Fruit fly (Drosophila melanogaster): Measurements from ENCODE around the gene cl.

Gene cl

DNA sequence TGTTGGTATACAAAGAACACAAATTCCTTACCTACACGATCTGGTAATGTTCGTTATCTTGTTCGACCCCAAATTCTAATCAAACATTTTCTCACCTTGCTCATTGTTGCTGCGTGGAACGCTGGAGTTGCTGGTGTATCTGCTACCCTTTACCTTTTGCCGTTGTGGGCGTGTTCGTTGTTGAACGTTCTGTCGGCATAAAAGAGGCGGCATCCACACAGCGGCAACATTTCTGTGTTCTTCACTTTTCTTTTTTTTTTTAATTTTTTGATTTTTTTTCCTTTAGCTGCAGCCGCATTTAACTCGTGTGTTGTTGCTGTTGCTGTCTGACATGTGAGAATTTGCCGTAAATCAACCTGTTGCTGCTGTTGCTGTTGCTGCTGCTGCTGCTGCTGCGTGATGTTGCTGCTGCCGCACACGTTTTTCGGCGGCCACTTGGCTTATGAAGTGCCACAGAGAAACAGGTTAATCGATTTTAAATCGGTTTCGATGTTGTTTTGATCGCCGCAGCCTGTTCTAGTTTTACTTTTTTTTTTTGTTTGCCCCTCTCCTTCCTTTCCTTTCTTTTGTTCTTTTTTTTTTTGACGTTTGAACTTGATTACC, 30.1 kb upstream of the cl start (continued):
- TF ChIP-seq topi (GFP tag; optimal IDR thresholded peaks at IDR 0.05) (no peak), CG4318 (GFP tag; optimal IDR thresholded peaks at IDR 0.05) (no peak), CG31627 (GFP tag; optimal IDR thresholded peaks at IDR 0.05) (no peak), CG6792 (GFP tag; optimal IDR thresholded peaks at IDR 0.05) (no peak), CG3032 (tag; optimal IDR thresholded peaks at IDR 0.05) (no peak), spab (GFP tag; optimal IDR thresholded peaks at IDR 0.05) (peak; percentile 16), dac (GFP tag; optimal IDR thresholded peaks at IDR 0.05) (no peak), CG9139 (GFP tag; optimal IDR thresholded peaks at IDR 0.05) (peak; percentile 29), Met (GFP tag; optimal IDR thresholded peaks at IDR 0.05) (no peak), pdm3 (GFP tag; optimal IDR thresholded peaks at IDR 0.05) (no peak), vri (GFP tag; optimal IDR thresholded peaks at IDR 0.05) (no peak), acj6 (GFP tag; optimal IDR thresholded peaks at IDR 0.05) (no peak), CG11762 (GFP tag; optimal IDR thresholded peaks at IDR 0.05; ENCODE audit: insufficient read depth) (no peak), CG7368 (GFP tag; optimal IDR thresholded peaks at IDR 0.05) (no peak), Gug (GFP tag; IDR thresholded peaks at IDR 0.05) (no peak), CG11902 (GFP tag; optimal IDR thresholded peaks at IDR 0.05) (no peak), salr (GFP tag; optimal IDR thresholded peaks at IDR 0.05) (no peak), CG11294 (GFP tag; IDR thresholded peaks at IDR 0.05) (no peak), CG6163 (GFP tag; IDR thresholded peaks at IDR 0.05) (peak; percentile 40; the same call in 1 of the 3 replicates), Hr39 (GFP tag; optimal IDR thresholded peaks at IDR 0.05) (no peak), Ets96B (tag; optimal IDR thresholded peaks at IDR 0.05) (no peak), CG34406 (GFP tag; optimal IDR thresholded peaks at IDR 0.05) (no peak)

DNA sequence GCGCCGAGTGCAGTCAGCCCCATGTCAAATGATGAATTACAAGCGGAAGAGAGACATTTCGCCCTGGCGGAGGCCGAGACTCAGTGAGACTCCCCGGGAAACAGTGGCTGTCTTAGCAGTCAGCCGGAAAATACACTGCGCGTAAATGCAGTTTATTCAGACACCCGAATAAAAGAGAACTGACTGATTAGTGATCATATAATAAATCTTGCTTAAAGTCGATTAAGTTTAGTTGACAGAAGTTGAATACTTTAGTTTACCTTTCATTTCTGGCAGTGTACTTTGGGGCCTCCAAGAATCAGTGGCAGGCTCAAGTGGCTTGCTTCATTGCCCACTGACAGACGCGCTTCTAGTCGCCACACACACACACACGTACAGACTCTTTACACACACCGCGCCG, 28.7 kb upstream of the cl start:
- TF ChIP-seq dac (GFP tag; optimal IDR thresholded peaks at IDR 0.05): no peak
- TF ChIP-seq CG11294 (GFP tag; IDR thresholded peaks at IDR 0.05): no peak
- peak; percentile 58 for TF ChIP-seq Hr39 (GFP tag; optimal IDR thresholded peaks at IDR 0.05)
- TF ChIP-seq ss (GFP tag; optimal IDR thresholded peaks at IDR 0.05): peak; percentile 66 to 67
- peak; percentile 56 for TF ChIP-seq cyc (GFP tag; optimal IDR thresholded peaks at IDR 0.05)
- TF ChIP-seq salr (GFP tag; optimal IDR thresholded peaks at IDR 0.05): peak; percentile 51 to 66
- peak; percentile 77 for TF ChIP-seq CG6808 (GFP tag; optimal IDR thresholded peaks at IDR 0.05)
- TF ChIP-seq CG8632 (GFP tag; optimal IDR thresholded peaks at IDR 0.05): peak; percentile 43
- TF ChIP-seq CG16779 (tag; optimal IDR thresholded peaks at IDR 0.05): peak; percentile 62
- TF ChIP-seq Sox14 (GFP tag; optimal IDR thresholded peaks at IDR 0.05): peak; percentile 77
- no peak for TF ChIP-seq fkh (GFP tag; optimal IDR thresholded peaks at IDR 0.05)
- no peak for TF ChIP-seq Eip93F (GFP tag; optimal IDR thresholded peaks at IDR 0.05)
- TF ChIP-seq Smox (GFP tag; optimal IDR thresholded peaks at IDR 0.05): no peak
- TF ChIP-seq eg (GFP tag; IDR thresholded peaks at IDR 0.05): peak; percentile 73
- peak; percentile 51 for TF ChIP-seq topi (GFP tag; optimal IDR thresholded peaks at IDR 0.05)
- peak; percentile 76 for TF ChIP-seq Eip75B (GFP tag; optimal IDR thresholded peaks at IDR 0.05)
- TF ChIP-seq Blimp-1 (GFP tag; optimal IDR thresholded peaks at IDR 0.05): no peak
- TF ChIP-seq Sox15 (GFP tag; optimal IDR thresholded peaks at IDR 0.05): peak; percentile 50
- peak; percentile 76 for TF ChIP-seq spab (GFP tag; optimal IDR thresholded peaks at IDR 0.05)
- TF ChIP-seq CG9139 (GFP tag; optimal IDR thresholded peaks at IDR 0.05): peak; percentile 67
- TF ChIP-seq CG1621 (tag; optimal IDR thresholded peaks at IDR 0.05): peak; percentile 79
- TF ChIP-seq CG4318 (GFP tag; optimal IDR thresholded peaks at IDR 0.05): peak; percentile 42
- no peak for TF ChIP-seq CG6854 (GFP tag; optimal IDR thresholded peaks at IDR 0.05)
- TF ChIP-seq CG8319 (GFP tag; optimal IDR thresholded peaks at IDR 0.05): peak; percentile 45
- TF ChIP-seq Sox102F (GFP tag; optimal IDR thresholded peaks at IDR 0.05): peak; percentile 30
- peak; percentile 87 for TF ChIP-seq CG6163 (GFP tag; IDR thresholded peaks at IDR 0.05)
- TF ChIP-seq Eip78C (GFP tag): peak; percentile 91
- TF ChIP-seq CG11902 (GFP tag; optimal IDR thresholded peaks at IDR 0.05): peak; percentile 18
- peak; percentile 29 for TF ChIP-seq CG6276 (GFP tag; optimal IDR thresholded peaks at IDR 0.05)
- peak; percentile 56; the same call in 1 of the 2 replicates for TF ChIP-seq CG15336 (GFP tag; IDR thresholded peaks at IDR 0.05)
- peak; percentile 46 for TF ChIP-seq CG34406 (GFP tag; optimal IDR thresholded peaks at IDR 0.05)
- peak; percentile 42 for TF ChIP-seq Lpt (GFP tag; optimal IDR thresholded peaks at IDR 0.05)
- peak; percentile 80 for TF ChIP-seq CG3919 (GFP tag; optimal IDR thresholded peaks at IDR 0.05)
- TF ChIP-seq esn (GFP tag; optimal IDR thresholded peaks at IDR 0.05): peak; percentile 63
- TF ChIP-seq Hr4 (GFP tag; optimal IDR thresholded peaks at IDR 0.05): peak; percentile 51
- TF ChIP-seq CG10631 (GFP tag; optimal IDR thresholded peaks at IDR 0.05): peak; percentile 73
- peak; percentile 59 for TF ChIP-seq Met (GFP tag; optimal IDR thresholded peaks at IDR 0.05)
- no peak for TF ChIP-seq Hr38 (GFP tag; optimal IDR thresholded peaks at IDR 0.05)

All from whole organism, prepupa.